Fruit fly (Drosophila melanogaster) whole organism, wandering third instar larva: ENCODE results near the gene GramD1B.

Source experiments
- Dfd ChIP-seq: fragments of >200 bp; optimal IDR thresholded peaks from 2 replicates; lab custom pipeline; 2017; ENCODE audit warnings: missing biosample characterization, missing genetic modification characterization
- Hr78 ChIP-seq: fragments of >200 bp; optimal IDR thresholded peaks from 2 replicates; lab custom pipeline; 2017; ENCODE audit warnings: missing biosample characterization, missing genetic modification characterization
- Rel ChIP-seq, 2 experiments: fragments of 200-800 bp; sonication (Bioruptor generic) in 1 of 2; optimal IDR thresholded peaks; 2 replicates in 1 of 2; 3 replicates in 1 of 2; lab custom pipeline; 2016 to 2019; ENCODE audit warnings: mild to moderate bottlenecking in 2 of 2, missing biosample characterization in 2 of 2, missing genetic modification characterization in 2 of 2, moderate library complexity in 1 of 2
- ey ChIP-seq: fragments of 200-800 bp; sonication (Bioruptor generic); optimal IDR thresholded peaks from 2 replicates; lab custom pipeline; 2016; ENCODE audit warnings: missing biosample characterization, missing genetic modification characterization
- fru ChIP-seq: fragments of 200-800 bp; sonication (Bioruptor generic); optimal IDR thresholded peaks from 3 replicates; lab custom pipeline; 2016; ENCODE audit warnings: missing biosample characterization, mild to moderate bottlenecking, missing genetic modification characterization
- lola ChIP-seq: fragments of >200 bp; optimal IDR thresholded peaks from 2 replicates; lab custom pipeline; 2017; ENCODE audit warnings: missing biosample characterization, missing genetic modification characterization
- pan ChIP-seq: fragments of >200 bp; optimal IDR thresholded peaks from 2 replicates; lab custom pipeline; 2017
- psq ChIP-seq: fragments of 200-800 bp; sonication (Bioruptor generic); optimal IDR thresholded peaks from 3 replicates; lab custom pipeline; 2017; ENCODE audit warnings: missing biosample characterization, mild to moderate bottlenecking, missing genetic modification characterization, moderate library complexity

DNA sequence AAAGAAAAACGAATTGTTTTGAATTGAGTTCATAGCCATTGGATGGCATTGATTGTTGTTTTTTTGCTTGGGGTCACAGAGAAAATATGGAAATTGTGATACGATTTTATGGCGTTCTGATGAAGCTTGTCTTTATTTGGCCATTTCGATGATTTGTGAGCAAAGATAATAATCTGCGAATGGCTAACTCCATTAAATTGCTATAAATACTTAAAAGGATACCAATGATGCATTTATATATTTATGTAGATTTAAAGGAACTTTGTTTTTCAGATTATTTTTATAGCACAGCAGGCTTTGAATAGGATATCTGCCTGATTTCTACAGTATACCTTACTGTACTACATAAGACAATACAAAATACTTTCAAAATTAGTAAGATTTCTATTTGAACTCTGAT is 37.1 kb upstream of the GramD1B start, which contains the start of gene CG8840:
- TF ChIP-seq psq (GFP tag; lab: Kevin White, UChicago), result no peak
- TF ChIP-seq lola (GFP tag; lab: Kevin White, UChicago), result no peak
- no peak for TF ChIP-seq Dfd (GFP tag; lab: Kevin White, UChicago)
- no peak for TF ChIP-seq Rel (GFP tag; optimal IDR thresholded peaks at IDR 0.05; lab: Kevin White, UChicago)
- TF ChIP-seq Rel (tag; optimal IDR thresholded peaks at IDR 0.05; lab: Kevin White, UChicago), result no peak
- TF ChIP-seq fru (GFP tag; lab: Kevin White, UChicago), result no peak
- no peak for TF ChIP-seq Hr78 (GFP tag; lab: Kevin White, UChicago)
- TF ChIP-seq ey (GFP tag; lab: Kevin White, UChicago), result no peak
- no peak for TF ChIP-seq pan (lab: Kevin White, UChicago)
